Worm (Caenorhabditis elegans) whole organism, early embryonic: ENCODE results near the gene K03H1.12.

Experiments
- F13C5.2 ChIP-seq: sonication (generic microtip); optimal IDR thresholded peaks from 2 replicates; lab custom pipeline; 2017; ENCODE audit warnings: mild to moderate bottlenecking, missing genetic modification characterization, inconsistent platforms, missing compliant biosample characterization
- aly-1 ChIP-seq: sonication (generic microtip); optimal IDR thresholded peaks from 2 replicates; lab custom pipeline; 2016; ENCODE audit warnings: missing genetic modification characterization, missing compliant biosample characterization
- ama-1 ChIP-seq: fragments of 150-350 bp; optimal IDR thresholded peaks from 2 replicates; lab custom pipeline; 2014
- ceh-13 ChIP-seq: fragments of 200-800 bp; sonication (Bioruptor generic); optimal IDR thresholded peaks from 2 replicates; lab custom pipeline; 2018; ENCODE audit warnings: mild to moderate bottlenecking, missing genetic modification characterization, missing compliant biosample characterization
- tbx-11 ChIP-seq: fragments of 200-800 bp; sonication (Bioruptor generic); IDR thresholded peaks from 2 replicates; pipeline ENCODE4 v1.3.6; 2022; ENCODE audit warnings: missing genetic modification characterization, missing compliant biosample characterization

ce11 chrIII:9908769-9909168 is 32.7 kb upstream of the K03H1.12 start:
- TF ChIP-seq aly-1 (no peak), ama-1 (lab: Kevin White, UChicago) (no peak), tbx-11 (GFP tag; lab: Robert Waterston, UW) (no peak), ceh-13 (GFP tag; lab: Kevin White, UChicago) (no peak), F13C5.2 (tag; lab: Kevin White, UChicago) (no peak)
